Worm (Caenorhabditis elegans): Measurements from ENCODE around the gene stn-2.

Gene stn-2

ce11 chrX:7659591-7660433 is 20.6 kb downstream of the stn-2 start:
- TF ChIP-seq ceh-8 (GFP tag; optimal IDR thresholded peaks at IDR 0.05) (no peak), mep-1 (tag; optimal IDR thresholded peaks at IDR 0.05) (peak; percentile 17), nhr-12 (tag; optimal IDR thresholded peaks at IDR 0.05) (no peak), nhr-76 (tag; optimal IDR thresholded peaks at IDR 0.05) (no peak), grh-1 (GFP tag; IDR thresholded peaks at IDR 0.05) (peak; percentile 54), ztf-4 (tag; optimal IDR thresholded peaks at IDR 0.05) (peak; percentile 25), nhr-84 (tag; optimal IDR thresholded peaks at IDR 0.05) (no peak), unc-130 (tag; optimal IDR thresholded peaks at IDR 0.05) (peak; percentile 29), lin-35 (GFP tag; optimal IDR thresholded peaks at IDR 0.05) (peak in 1 of 2 experiments; percentile 60), isw-1 (GFP tag; IDR thresholded peaks at IDR 0.05) (no peak), hlh-17 (GFP tag; optimal IDR thresholded peaks at IDR 0.05; ENCODE audit: borderline replicate concordance) (no peak), pag-3 (tag; optimal IDR thresholded peaks at IDR 0.05; ENCODE audit: borderline replicate concordance, insufficient read depth) (no peak), nhr-20 (tag; optimal IDR thresholded peaks at IDR 0.05) (peak; percentile 75), tbx-2 (tag; optimal IDR thresholded peaks at IDR 0.05) (peak; percentile 38), tlp-1 (tag; optimal IDR thresholded peaks at IDR 0.05) (no peak), lsy-2 (tag; optimal IDR thresholded peaks at IDR 0.05) (peak; percentile 6 to 22), nhr-85 (tag) (no peak), ceh-88 (GFP tag; IDR thresholded peaks at IDR 0.05) (no peak), efl-1 (optimal IDR thresholded peaks at IDR 0.05) (no peak), efl-1 (GFP tag; optimal IDR thresholded peaks at IDR 0.05 in 1 of 2) (peak in 1 of 2 experiments; percentile 91), lin-14 (GFP tag; optimal IDR thresholded peaks at IDR 0.05) (peak; percentile 59), sptf-1 (tag; optimal IDR thresholded peaks at IDR 0.05) (no peak), snpc-4 (tag; optimal IDR thresholded peaks at IDR 0.05) (no peak), swsn-7 (tag; optimal IDR thresholded peaks at IDR 0.05) (peak; percentile 1), C16A3.4 (tag; optimal IDR thresholded peaks at IDR 0.05) (peak; percentile 7), F16B12.6 (tag; optimal IDR thresholded peaks at IDR 0.05) (no peak), mef-2 (tag; optimal IDR thresholded peaks at IDR 0.05) (no peak), ztf-11 (tag; optimal IDR thresholded peaks at IDR 0.05) (no peak), mdl-1 (tag; optimal IDR thresholded peaks at IDR 0.05) (peak in 1 of 2 experiments; percentile 53), sox-4 (tag; optimal IDR thresholded peaks at IDR 0.05) (no peak), elt-3 (tag; optimal IDR thresholded peaks at IDR 0.05) (peak in 2 of 6 experiments; percentile 24 to 30), jun-1 (tag; optimal IDR thresholded peaks at IDR 0.05) (no peak), nhr-71 (tag; optimal IDR thresholded peaks at IDR 0.05) (peak; percentile 69), nhr-19 (GFP tag; conservative IDR thresholded peaks at IDR 0.05) (peak; percentile 58), hlh-4 (tag; optimal IDR thresholded peaks at IDR 0.05) (no peak), nhr-28 (tag; optimal IDR thresholded peaks at IDR 0.05) (no peak), pax-3 (tag; optimal IDR thresholded peaks at IDR 0.05) (no peak), nhr-90 (tag; optimal IDR thresholded peaks at IDR 0.05; ENCODE audit: poor library complexity) (peak; percentile 36), lin-39 (tag; optimal IDR thresholded peaks at IDR 0.05) (no peak), snu-23 (GFP tag; optimal IDR thresholded peaks at IDR 0.05) (peak; percentile 74), sup-37 (GFP tag; optimal IDR thresholded peaks at IDR 0.05) (no peak), lin-13 (GFP tag; optimal IDR thresholded peaks at IDR 0.05) (no peak), unc-86 (tag; optimal IDR thresholded peaks at IDR 0.05) (no peak)

ce11 chrX:7656875-7657274 is 23.5 kb downstream of the stn-2 start, which contains the start of gene F27D9.12:
Gene F27D9.12 (minus strand): TSS chrX:7656975.
- TF ChIP-seq ama-1 (optimal IDR thresholded peaks at IDR 0.05) (no peak), sox-4 (tag; optimal IDR thresholded peaks at IDR 0.05) (no peak), sup-37 (GFP tag; optimal IDR thresholded peaks at IDR 0.05) (no peak), nhr-28 (tag; optimal IDR thresholded peaks at IDR 0.05) (no peak), ceh-88 (GFP tag; IDR thresholded peaks at IDR 0.05) (no peak), lin-35 (GFP tag; optimal IDR thresholded peaks at IDR 0.05) (no peak), hlh-4 (tag; optimal IDR thresholded peaks at IDR 0.05) (no peak), dsc-1 (tag; optimal IDR thresholded peaks at IDR 0.05) (no peak), unc-98 (GFP tag; IDR thresholded peaks at IDR 0.05) (no peak), ztf-11 (tag; optimal IDR thresholded peaks at IDR 0.05) (no peak), pag-3 (tag; optimal IDR thresholded peaks at IDR 0.05; ENCODE audit: borderline replicate concordance, insufficient read depth) (no peak), ztf-4 (tag; optimal IDR thresholded peaks at IDR 0.05) (no peak), nhr-84 (tag; optimal IDR thresholded peaks at IDR 0.05) (no peak), nhr-12 (tag; optimal IDR thresholded peaks at IDR 0.05) (no peak), zip-4 (GFP tag; optimal IDR thresholded peaks at IDR 0.05) (no peak)

Measured in whole organism, L1 larva.